Worm (Caenorhabditis elegans) whole organism, mixed stage, embryonic: ENCODE data around the gene C16B8.2.

ENCODE experiments used
- M03D4.4 ChIP-seq: sonication (generic microtip); optimal IDR thresholded peaks from 2 replicates; lab custom pipeline; 2017; ENCODE audit warnings: mild to moderate bottlenecking, missing genetic modification characterization, missing compliant biosample characterization
- bed-3 ChIP-seq: fragments of 200-800 bp; sonication (Bioruptor generic); optimal IDR thresholded peaks from 3 replicates; lab custom pipeline; 2018; ENCODE audit warnings: mild to moderate bottlenecking, missing genetic modification characterization, moderate library complexity, missing compliant biosample characterization
- blmp-1 ChIP-seq: fragments of 150-350 bp; optimal IDR thresholded peaks from 2 replicates; lab custom pipeline; 2014; ENCODE audit warnings: missing biosample characterization, missing genetic modification characterization
- ceh-39 ChIP-seq: fragments of 150-350 bp; optimal IDR thresholded peaks from 2 replicates; lab custom pipeline; 2014; ENCODE audit warnings: missing biosample characterization, missing genetic modification characterization
- ceh-83 ChIP-seq: fragments of 200-800 bp; sonication (Bioruptor generic); optimal IDR thresholded peaks from 2 replicates; lab custom pipeline; 2018; ENCODE audit warnings: mild to moderate bottlenecking, missing genetic modification characterization, missing compliant biosample characterization
- ces-1 ChIP-seq: fragments of 150-350 bp; optimal IDR thresholded peaks from 2 replicates; lab custom pipeline; 2014; ENCODE audit warnings: missing biosample characterization, missing genetic modification reagents, missing genetic modification characterization
- cnd-1 ChIP-seq: fragments of 200-800 bp; sonication (Bioruptor generic); optimal IDR thresholded peaks from 2 replicates; lab custom pipeline; 2018; ENCODE audit warnings: mild to moderate bottlenecking, missing genetic modification characterization, missing compliant biosample characterization
- drap-1 ChIP-seq: fragments of 200-800 bp; sonication (Bioruptor generic); optimal IDR thresholded peaks from 3 replicates; lab custom pipeline; 2018; ENCODE audit warnings: mild to moderate bottlenecking, missing genetic modification characterization, missing compliant biosample characterization
- elt-1 ChIP-seq: sonication (generic microtip); optimal IDR thresholded peaks from 2 replicates; lab custom pipeline; 2017; ENCODE audit warnings: missing genetic modification characterization, mild to moderate bottlenecking, missing compliant biosample characterization, antibody characterized with exemption, moderate library complexity, borderline replicate concordance; ENCODE audit not compliant: insufficient read depth
- elt-3 ChIP-seq: fragments of 150-350 bp; optimal IDR thresholded peaks from 2 replicates; lab custom pipeline; 2014; ENCODE audit warnings: missing biosample characterization, missing genetic modification characterization
- flh-1 ChIP-seq: fragments of 200-800 bp; sonication (Bioruptor generic); optimal IDR thresholded peaks from 2 replicates; lab custom pipeline; 2018; ENCODE audit warnings: mild to moderate bottlenecking, missing genetic modification characterization, moderate library complexity, missing compliant biosample characterization
- ham-2 ChIP-seq: fragments of 200-800 bp; sonication (Bioruptor generic); optimal IDR thresholded peaks from 2 replicates; lab custom pipeline; 2018; ENCODE audit warnings: mild to moderate bottlenecking, missing genetic modification characterization, missing compliant biosample characterization
- hlh-1 ChIP-seq: fragments of 150-350 bp; optimal IDR thresholded peaks from 2 replicates; lab custom pipeline; 2014; ENCODE audit warnings: missing biosample characterization, missing genetic modification reagents, missing genetic modification characterization
- lin-13 ChIP-seq: fragments of 150-350 bp; optimal IDR thresholded peaks from 2 replicates; lab custom pipeline; 2014; ENCODE audit warnings: missing biosample characterization, missing genetic modification characterization
- lin-32 ChIP-seq: fragments of 200-800 bp; sonication (Bioruptor generic); optimal IDR thresholded peaks from 2 replicates; lab custom pipeline; 2018; ENCODE audit warnings: mild to moderate bottlenecking, missing genetic modification characterization, missing compliant biosample characterization
- lsy-2 ChIP-seq: fragments of 150-350 bp; optimal IDR thresholded peaks from 2 replicates; lab custom pipeline; 2014; ENCODE audit warnings: missing biosample characterization, missing genetic modification characterization
- mep-1 ChIP-seq: fragments of 150-350 bp; optimal IDR thresholded peaks from 2 replicates; lab custom pipeline; 2017; ENCODE audit warnings: missing biosample characterization, missing genetic modification reagents, missing genetic modification characterization, inconsistent platforms
- mls-2 ChIP-seq: sonication (generic microtip); optimal IDR thresholded peaks from 2 replicates; lab custom pipeline; 2016; ENCODE audit warnings: mild to moderate bottlenecking, missing genetic modification characterization, moderate library complexity, missing compliant biosample characterization
- nhr-12 ChIP-seq: fragments of 150-350 bp; optimal IDR thresholded peaks from 2 replicates; lab custom pipeline; 2014; ENCODE audit warnings: missing biosample characterization, missing genetic modification characterization
- nhr-237 ChIP-seq: fragments of 150-350 bp; optimal IDR thresholded peaks from 2 replicates; lab custom pipeline; 2014; ENCODE audit warnings: missing biosample characterization, missing genetic modification characterization
- nhr-28 ChIP-seq: fragments of 150-350 bp; optimal IDR thresholded peaks from 2 replicates; lab custom pipeline; 2014; ENCODE audit warnings: missing biosample characterization, missing genetic modification characterization
- nhr-76 ChIP-seq: sonication (generic microtip); optimal IDR thresholded peaks from 2 replicates; lab custom pipeline; 2017; ENCODE audit warnings: missing biosample characterization, missing genetic modification characterization
- pha-4 ChIP-seq: fragments of 150-350 bp; optimal IDR thresholded peaks from 2 replicates; lab custom pipeline; 2018; ENCODE audit warnings: missing biosample characterization, missing genetic modification reagents, missing genetic modification characterization
- snpc-4 ChIP-seq: fragments of 150-350 bp; optimal IDR thresholded peaks from 2 replicates; lab custom pipeline; 2014; ENCODE audit warnings: missing biosample characterization, missing genetic modification characterization
- sptf-1 ChIP-seq: sonication (generic microtip); optimal IDR thresholded peaks from 2 replicates; lab custom pipeline; 2017; ENCODE audit warnings: mild to moderate bottlenecking, missing genetic modification characterization, moderate library complexity, missing compliant biosample characterization
- tbx-8 ChIP-seq: fragments of 200-800 bp; sonication (Bioruptor generic); optimal IDR thresholded peaks from 2 replicates; lab custom pipeline; 2018; ENCODE audit warnings: mild to moderate bottlenecking, missing genetic modification characterization, moderate library complexity, missing compliant biosample characterization
- unc-39 ChIP-seq: fragments of 150-350 bp; optimal IDR thresholded peaks from 2 replicates; lab custom pipeline; 2014; ENCODE audit warnings: missing biosample characterization, missing genetic modification characterization
- unc-62 ChIP-seq: fragments of 150-350 bp; optimal IDR thresholded peaks from 2 replicates; lab custom pipeline; 2014; ENCODE audit warnings: missing biosample characterization, missing genetic modification reagents, missing genetic modification characterization
- zip-8 ChIP-seq: fragments of 150-350 bp; optimal IDR thresholded peaks from 2 replicates; lab custom pipeline; 2014; ENCODE audit warnings: missing biosample characterization, missing genetic modification characterization

C16B8.2 gene

DNA sequence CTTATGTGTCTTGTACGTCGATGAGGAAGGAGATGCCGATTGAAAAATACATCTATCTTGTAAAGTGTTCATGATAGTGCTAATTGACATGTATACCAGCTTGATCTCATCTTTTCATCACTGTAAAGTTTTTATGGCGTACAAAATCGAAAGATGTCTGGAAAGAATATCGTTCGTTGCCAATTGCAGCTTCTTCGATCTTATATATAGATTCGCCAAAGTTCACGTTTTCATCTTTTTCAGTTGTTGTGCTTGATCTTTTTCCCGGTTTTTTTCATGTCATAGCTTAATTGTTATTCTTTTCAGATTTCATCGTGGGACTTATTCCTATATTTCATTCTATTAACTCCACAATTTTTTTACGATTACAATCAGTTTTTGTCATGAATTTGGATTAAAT is 34.9 kb downstream of the C16B8.2 start, which contains the start of gene adt-3:
Gene adt-3, plus strand, starts transcription at position 301 of the 400 bp plus-strand sequence.
- TF ChIP-seq flh-1 (GFP tag; lab: Kevin White, UChicago), result no peak
- no peak for TF ChIP-seq nhr-12 (tag; lab: Kevin White, UChicago)
- TF ChIP-seq snpc-4 (tag; lab: Kevin White, UChicago), result no peak
- no peak for TF ChIP-seq cnd-1 (tag; lab: Kevin White, UChicago)
- TF ChIP-seq lin-13 (tag; lab: Kevin White, UChicago), result no peak
- no peak for TF ChIP-seq nhr-28 (tag; lab: Kevin White, UChicago)
- no peak for TF ChIP-seq ham-2 (GFP tag; lab: Kevin White, UChicago)
- TF ChIP-seq ces-1 (GFP tag; lab: Kevin White, UChicago), result no peak
- TF ChIP-seq unc-62 (GFP tag; lab: Kevin White, UChicago), result no peak
- TF ChIP-seq, all 35 proteins: peak for 0

ce11 chrX:3925776-3926175 is 40.5 kb downstream of the C16B8.2 start, which contains the start of gene T22B2.1:
T22B2.1 (plus strand) TSS chrX:3926076.
- no peak for TF ChIP-seq mep-1 (tag; lab: Kevin White, UChicago)
- no peak for TF ChIP-seq lin-32 (GFP tag; lab: Kevin White, UChicago)
- no peak for TF ChIP-seq hlh-1 (tag; lab: Kevin White, UChicago)
- TF ChIP-seq elt-3 (tag; lab: Kevin White, UChicago), result no peak
- TF ChIP-seq nhr-28 (tag; lab: Kevin White, UChicago), result no peak

DNA sequence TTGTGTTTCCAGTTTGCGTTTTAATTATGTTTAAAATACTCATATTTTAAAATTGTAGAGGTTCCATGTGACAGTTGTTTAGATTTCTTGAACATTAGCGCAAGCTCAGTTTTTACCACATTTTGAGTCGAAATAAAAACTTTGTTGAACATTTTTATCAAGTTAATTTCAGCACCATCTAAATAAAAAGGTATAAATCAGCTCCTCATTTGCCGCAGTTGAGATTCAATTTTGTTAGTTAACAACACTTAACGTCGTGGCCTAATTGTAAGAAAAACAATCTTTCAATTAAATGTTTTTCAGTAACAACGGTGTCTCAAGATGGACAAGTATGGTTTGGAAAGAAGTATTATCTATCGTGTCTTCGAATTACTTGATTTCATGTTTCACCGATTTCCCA is 45.5 kb downstream of the C16B8.2 start:
- TF ChIP-seq mls-2 (tag; lab: Kevin White, UChicago), result no peak
- TF ChIP-seq snpc-4 (tag; lab: Kevin White, UChicago), result no peak
- no peak for TF ChIP-seq bed-3 (GFP tag; lab: Kevin White, UChicago)
- TF ChIP-seq zip-8 (tag; lab: Kevin White, UChicago), result no peak
- no peak for TF ChIP-seq mep-1 (tag; lab: Kevin White, UChicago)

DNA sequence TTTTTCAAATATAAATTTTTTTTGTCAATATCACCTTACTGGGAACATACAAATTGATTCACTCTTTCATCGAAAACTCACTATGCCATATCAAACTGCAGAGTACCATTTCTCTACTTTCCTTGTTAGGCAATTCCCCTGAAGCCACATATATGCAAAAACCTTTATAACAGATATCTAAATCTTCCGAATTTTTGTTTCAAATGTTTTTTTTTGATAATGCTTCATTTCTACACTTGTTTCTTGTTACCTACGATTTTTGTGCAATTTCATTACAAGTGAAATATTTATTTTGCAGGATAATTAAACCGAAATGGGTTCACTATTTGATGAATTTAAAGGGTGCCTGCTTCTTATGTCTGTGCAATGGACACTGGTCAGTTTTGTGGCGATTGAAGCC is 46.1 kb downstream of the C16B8.2 start, which contains the start of gene T22B2.2:
Gene T22B2.2, plus strand, starts transcription at position 301 of the 400 bp plus-strand sequence.
- TF ChIP-seq elt-1 (no peak), bed-3 (GFP tag; lab: Kevin White, UChicago) (no peak), M03D4.4 (tag; lab: Kevin White, UChicago) (no peak), tbx-8 (GFP tag; lab: Kevin White, UChicago) (no peak), cnd-1 (tag; lab: Kevin White, UChicago) (no peak), sptf-1 (tag; lab: Kevin White, UChicago) (no peak), pha-4 (tag; lab: Kevin White, UChicago) (no peak), lin-32 (GFP tag; lab: Kevin White, UChicago) (no peak), ham-2 (GFP tag; lab: Kevin White, UChicago) (no peak), hlh-1 (tag; lab: Kevin White, UChicago) (no peak), mep-1 (tag; lab: Kevin White, UChicago) (no peak), lsy-2 (no peak), ces-1 (GFP tag; lab: Kevin White, UChicago) (no peak), nhr-28 (tag; lab: Kevin White, UChicago) (no peak)
- TF ChIP-seq, all 35 proteins: peak for 0

DNA sequence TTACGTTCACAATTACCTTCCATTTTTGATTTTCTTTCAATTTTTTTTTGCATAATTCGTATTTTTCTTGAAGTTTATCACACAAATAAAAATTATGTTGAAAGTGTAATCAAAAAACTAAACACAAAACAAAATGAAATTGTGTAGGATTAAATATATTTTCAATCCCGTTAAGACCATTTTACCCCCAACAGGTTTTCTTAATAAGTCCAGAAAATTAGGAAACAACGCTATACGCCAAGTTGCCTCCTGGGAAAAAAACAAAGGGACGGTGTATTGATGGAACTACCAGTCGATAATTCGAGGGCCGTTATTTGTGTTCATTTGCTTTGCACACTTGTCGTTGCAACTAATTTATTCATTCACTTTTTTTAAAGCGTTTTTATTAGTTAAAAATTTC is 46.5 kb downstream of the C16B8.2 start:
- TF ChIP-seq zip-8 (tag; lab: Kevin White, UChicago), result no peak

DNA sequence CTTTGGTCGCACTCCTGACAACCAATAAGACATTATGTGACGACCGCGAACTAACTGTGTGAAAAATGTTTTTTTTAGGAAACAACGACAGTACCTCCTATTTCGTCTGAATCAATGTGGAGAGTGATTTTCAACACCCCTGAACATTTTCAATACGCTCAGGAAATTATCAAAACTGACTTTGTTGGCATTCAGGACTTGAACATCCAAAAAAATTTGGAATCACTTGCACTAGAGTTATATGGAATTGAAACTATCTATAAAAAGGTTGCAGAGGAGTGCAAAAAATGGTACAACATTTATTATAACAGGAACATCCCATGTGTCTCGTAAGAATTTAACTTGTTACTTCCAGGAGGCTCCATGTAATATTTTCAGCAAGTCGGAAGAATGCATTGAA is 48.0 kb downstream of the C16B8.2 start:
- TF ChIP-seq sptf-1 (tag; lab: Kevin White, UChicago) (no peak), ceh-83 (GFP tag; lab: Kevin White, UChicago) (no peak), elt-3 (tag; lab: Kevin White, UChicago) (no peak), snpc-4 (tag; lab: Kevin White, UChicago) (no peak), bed-3 (GFP tag; lab: Kevin White, UChicago) (no peak), lin-32 (GFP tag; lab: Kevin White, UChicago) (no peak), hlh-1 (tag; lab: Kevin White, UChicago) (no peak), nhr-12 (tag; lab: Kevin White, UChicago) (no peak), nhr-76 (tag; lab: Kevin White, UChicago) (no peak), nhr-237 (tag; lab: Kevin White, UChicago) (no peak), lin-13 (tag; lab: Kevin White, UChicago) (no peak), drap-1 (GFP tag; lab: Kevin White, UChicago) (no peak), mep-1 (tag; lab: Kevin White, UChicago) (no peak), tbx-8 (GFP tag; lab: Kevin White, UChicago) (no peak), ceh-39 (tag; lab: Kevin White, UChicago) (no peak), flh-1 (GFP tag; lab: Kevin White, UChicago) (no peak), lsy-2 (no peak), unc-39 (tag; lab: Kevin White, UChicago) (no peak), blmp-1 (tag; lab: Kevin White, UChicago) (no peak)
